Worm (Caenorhabditis elegans): Measurements from ENCODE around the gene srw-69.

DNA sequence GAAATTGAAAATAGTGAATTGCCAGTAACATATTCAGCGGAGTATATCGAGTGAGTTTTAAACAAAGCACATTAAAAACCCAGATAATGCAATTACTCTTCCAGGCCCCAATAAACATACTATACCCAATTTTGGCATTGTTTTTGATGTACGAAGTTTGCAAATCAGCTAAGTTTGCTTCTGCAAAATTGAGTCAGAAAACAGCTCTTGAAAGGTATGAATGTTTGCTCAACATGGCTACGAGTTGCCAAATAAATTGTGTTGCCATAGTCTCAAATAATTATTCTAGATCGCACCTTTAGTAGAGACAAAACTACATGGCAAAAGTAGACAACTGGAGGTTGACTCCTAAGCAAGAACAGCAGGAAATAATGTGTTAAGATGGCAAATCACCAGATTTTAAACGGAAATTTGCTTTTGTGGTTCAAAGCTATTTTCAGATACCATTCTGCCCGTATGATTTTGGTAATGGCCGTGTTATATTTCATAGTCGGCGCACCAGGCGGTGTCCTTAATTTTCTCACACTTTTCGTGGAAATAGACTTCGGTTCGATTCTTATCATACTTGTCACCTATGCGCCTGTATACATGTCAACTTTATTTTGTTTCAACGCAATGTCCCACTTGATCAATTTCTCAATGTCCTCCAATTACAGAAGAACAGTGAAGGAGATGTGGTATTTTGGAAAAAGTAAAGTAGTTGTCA is 3.8 kb upstream of the srw-69 start:
- TF ChIP-seq aly-2 (tag; optimal IDR thresholded peaks at IDR 0.05) = no peak
- TF ChIP-seq pqm-1 (tag; optimal IDR thresholded peaks at IDR 0.05) = no peak
- no peak for TF ChIP-seq snpc-4 (tag; optimal IDR thresholded peaks at IDR 0.05)
- no peak for TF ChIP-seq lin-14 (GFP tag; optimal IDR thresholded peaks at IDR 0.05)
- TF ChIP-seq ama-1 (optimal IDR thresholded peaks at IDR 0.05) = peak; percentile 52
- peak; percentile 21 for TF ChIP-seq lir-3 (tag; optimal IDR thresholded peaks at IDR 0.05; ENCODE audit: poor library complexity)

Data from whole organism, L1 larva.